Fruit fly (Drosophila melanogaster) whole organism: ENCODE measurements around the gene Phs.

Experiments used
- CG8478 ChIP-seq: fragments of >200 bp; optimal IDR thresholded peaks from 2 replicates; lab custom pipeline; 2018; ENCODE audit warnings: inconsistent platforms
- EcR ChIP-seq, 2 experiments: fragments of >200 bp; optimal IDR thresholded peaks; 2 replicates each; lab custom pipeline; 2017; ENCODE audit warnings: missing biosample characterization in 2 of 2, missing genetic modification characterization in 2 of 2, missing genetic modification reagents in 2 of 2
- pan ChIP-seq: fragments of >200 bp; optimal IDR thresholded peaks from 2 replicates; lab custom pipeline; 2017
- psq ChIP-seq: fragments of >200 bp; optimal IDR thresholded peaks from 2 replicates; lab custom pipeline; 2017
- usp ChIP-seq: fragments of >200 bp; optimal IDR thresholded peaks from 2 replicates; lab custom pipeline; 2017; ENCODE audit warnings: missing biosample characterization, missing genetic modification characterization, mixed read lengths

dm6 chr3L:15662510-15662909, 42.8 kb downstream of the Phs start:
- TF ChIP-seq pan (lab: Kevin White, UChicago) (no peak), usp (no peak), psq (no peak), EcR (GFP tag; optimal IDR thresholded peaks at IDR 0.05; lab: Kevin White, UChicago) (no peak), CG8478 (lab: Kevin White, UChicago) (no peak)
